Fruit fly (Drosophila melanogaster) whole organism: ENCODE data around the gene pigeon.

Experiments used
- Dll ChIP-seq: fragments of >200 bp; optimal IDR thresholded peaks from 2 replicates; lab custom pipeline; 2017
- EcR ChIP-seq, 2 experiments: fragments of >200 bp; optimal IDR thresholded peaks; 2 replicates each; lab custom pipeline; 2017; ENCODE audit warnings: missing biosample characterization in 2 of 2, missing genetic modification characterization in 2 of 2, missing genetic modification reagents in 2 of 2

DNA sequence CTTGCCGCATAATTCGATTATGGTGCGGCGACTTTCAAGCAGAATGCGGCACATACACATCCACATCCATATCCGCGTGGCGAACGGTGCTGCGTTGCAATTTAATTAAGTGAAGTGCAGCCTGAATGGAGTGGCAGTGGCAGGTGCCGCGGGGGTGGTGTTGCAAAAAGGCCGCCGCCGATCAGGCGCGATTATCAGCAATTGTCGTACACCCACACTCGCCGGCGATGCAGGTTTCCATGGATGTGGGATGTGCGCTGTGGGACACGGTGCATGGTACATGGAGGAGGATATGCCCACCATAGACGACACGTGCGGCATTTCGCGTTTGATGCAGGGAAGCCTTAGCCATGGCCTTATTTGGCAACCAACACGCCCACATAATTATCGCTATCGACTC is 41.8 kb downstream of the pigeon start:
- TF ChIP-seq EcR (GFP tag; optimal IDR thresholded peaks at IDR 0.05; lab: Kevin White, UChicago) (no peak), Dll (lab: Kevin White, UChicago) (no peak)
